Fruit fly (Drosophila melanogaster): Measurements from ENCODE around the gene Arp2.

Arp2 gene

DNA sequence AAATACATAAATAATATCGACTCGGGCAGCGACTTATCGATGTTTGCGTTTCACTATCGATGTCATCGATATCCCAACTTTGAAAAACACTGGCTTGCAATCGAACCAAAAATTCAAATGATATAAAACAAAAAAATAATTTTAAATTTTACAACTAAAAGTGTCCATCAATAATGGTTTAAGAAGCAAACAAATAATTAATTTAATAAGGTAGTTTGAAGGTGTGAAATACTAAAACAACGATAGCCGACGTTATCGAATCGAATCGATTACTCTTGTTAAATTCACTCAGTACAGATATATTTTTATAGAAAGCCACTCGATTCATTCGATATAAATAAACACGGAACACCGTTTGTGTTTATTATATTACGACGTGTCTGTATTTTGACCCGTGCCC, 39.6 kb upstream of the Arp2 start, which contains the start of the genes SMC3 and Ubc7:
TSS of gene SMC3 (minus strand) at position 22 of the 400 bp plus-strand sequence.
TSS of gene Ubc7 (plus strand) at position 260 of the 400 bp plus-strand sequence.
- peak; percentile 33 for TF ChIP-seq Eip93F (GFP tag; optimal IDR thresholded peaks at IDR 0.05)
- TF ChIP-seq esn (GFP tag; optimal IDR thresholded peaks at IDR 0.05) = peak; percentile 7
- no peak for TF ChIP-seq CG3032 (tag; optimal IDR thresholded peaks at IDR 0.05)
- TF ChIP-seq fkh (GFP tag; optimal IDR thresholded peaks at IDR 0.05) = peak; percentile 58

DNA sequence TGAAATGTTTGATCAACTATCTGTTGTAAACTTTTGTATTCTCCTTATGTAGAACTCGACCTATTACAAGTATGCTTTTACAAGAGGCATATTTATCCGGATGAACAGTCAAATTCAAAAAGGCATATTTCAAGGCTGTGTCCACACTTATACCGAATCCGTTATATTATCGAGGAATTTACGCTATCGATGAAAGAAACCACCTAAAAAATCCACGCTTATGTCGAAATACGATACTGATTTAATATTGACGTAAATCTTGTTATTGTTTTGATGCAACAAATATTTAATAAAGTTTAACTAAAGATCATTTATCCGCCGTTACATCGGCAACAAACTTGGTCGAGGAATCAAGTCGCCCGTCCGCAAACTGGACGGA, 33.9 kb upstream of the Arp2 start, which contains the start of gene CG13014:
TSS of gene CG13014 (plus strand) at position 206 of the 379 bp plus-strand sequence.
- TF ChIP-seq CG11762 (GFP tag; optimal IDR thresholded peaks at IDR 0.05; ENCODE audit: insufficient read depth) (no peak), Met (GFP tag; optimal IDR thresholded peaks at IDR 0.05) (no peak), CG6792 (GFP tag; optimal IDR thresholded peaks at IDR 0.05) (no peak), CG10631 (GFP tag; optimal IDR thresholded peaks at IDR 0.05) (no peak), Sox15 (GFP tag; optimal IDR thresholded peaks at IDR 0.05) (no peak), achi (GFP tag; optimal IDR thresholded peaks at IDR 0.05) (no peak), fkh (GFP tag; optimal IDR thresholded peaks at IDR 0.05) (no peak), Gug (GFP tag; IDR thresholded peaks at IDR 0.05) (no peak), eg (GFP tag; IDR thresholded peaks at IDR 0.05) (no peak), OdsH (GFP tag; optimal IDR thresholded peaks at IDR 0.05) (no peak), CG3032 (tag; optimal IDR thresholded peaks at IDR 0.05) (no peak), fd59A (GFP tag; optimal IDR thresholded peaks at IDR 0.05) (no peak), CG10669 (GFP tag; optimal IDR thresholded peaks at IDR 0.05) (no peak), Sox102F (GFP tag; optimal IDR thresholded peaks at IDR 0.05) (no peak), Blimp-1 (GFP tag; optimal IDR thresholded peaks at IDR 0.05) (no peak), vri (GFP tag; optimal IDR thresholded peaks at IDR 0.05) (no peak), CG34406 (GFP tag; optimal IDR thresholded peaks at IDR 0.05) (no peak), CG8119 (GFP tag; IDR thresholded peaks at IDR 0.05) (no peak)

DNA sequence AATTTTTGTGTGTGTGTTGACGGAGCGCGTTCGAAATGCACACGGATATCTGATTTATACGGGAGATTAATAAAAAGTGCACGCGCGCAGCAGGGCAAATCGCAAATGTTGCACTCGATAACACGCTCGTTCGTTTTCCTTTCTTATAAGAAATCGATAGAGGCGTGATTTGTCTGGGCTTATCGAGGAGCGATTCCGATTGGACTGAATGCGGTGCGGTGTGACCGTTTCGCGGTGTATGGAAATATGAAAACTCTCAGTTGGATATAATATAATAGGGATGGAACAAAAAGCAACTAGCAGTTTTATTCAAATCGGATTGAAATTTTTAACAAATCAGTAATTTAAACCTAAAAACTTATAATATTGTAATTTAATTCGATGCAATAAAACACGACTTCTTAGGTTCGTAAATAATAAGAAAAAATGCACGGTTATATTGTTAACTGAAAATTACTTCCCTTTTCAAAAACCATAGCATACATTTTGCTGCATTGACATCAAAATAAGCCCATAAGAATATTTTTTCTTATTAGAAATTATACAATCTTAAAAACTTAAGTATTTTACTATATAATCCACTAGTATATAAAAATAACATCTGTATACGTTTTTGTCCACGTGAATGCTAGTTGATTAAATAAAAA, 33.4 kb upstream of the Arp2 start, which contains the start of gene CanA-14F:
TSS of gene CanA-14F (minus strand) at position 152 of the 647 bp plus-strand sequence.
- peak; percentile 17 for TF ChIP-seq CG1621 (tag; optimal IDR thresholded peaks at IDR 0.05)
- TF ChIP-seq Eip78C (GFP tag) = peak; percentile 53
- TF ChIP-seq CG31627 (GFP tag; optimal IDR thresholded peaks at IDR 0.05) = no peak
- no peak for TF ChIP-seq spab (GFP tag; optimal IDR thresholded peaks at IDR 0.05)

DNA sequence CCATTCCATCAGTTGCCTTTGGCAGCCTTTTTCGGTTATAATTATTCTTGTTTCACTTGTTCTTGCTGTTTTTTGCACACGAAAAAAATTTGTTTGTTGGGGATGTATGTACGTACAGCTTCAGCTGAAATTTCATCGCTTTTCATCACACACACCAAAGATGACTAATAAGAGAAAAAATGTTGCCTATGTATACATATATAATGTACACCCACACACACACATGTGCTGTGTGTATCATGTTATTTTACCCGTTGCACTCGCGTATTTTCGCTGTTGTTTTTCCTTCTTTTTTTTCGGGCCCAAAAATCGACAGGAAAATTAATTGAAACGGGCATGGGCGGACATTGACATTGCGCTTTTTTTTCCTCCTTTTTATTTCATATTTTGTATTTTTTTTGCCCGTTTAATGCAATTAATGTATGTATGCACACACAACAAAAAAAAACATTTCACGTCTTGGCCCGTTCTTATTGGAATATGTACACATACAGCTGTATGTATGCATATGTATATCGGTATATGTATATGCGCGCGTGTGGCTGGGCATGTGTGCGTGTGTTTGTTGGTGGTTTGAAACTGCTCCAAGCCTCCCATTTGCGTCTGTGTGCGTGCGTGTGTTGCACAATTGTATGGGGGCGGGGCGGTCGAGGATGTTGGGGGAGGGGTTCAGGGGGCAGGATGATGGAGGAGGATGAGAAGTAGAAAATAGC, 32.6 kb upstream of the Arp2 start:
- TF ChIP-seq CG34406 (GFP tag; optimal IDR thresholded peaks at IDR 0.05) (no peak), CG3919 (GFP tag; optimal IDR thresholded peaks at IDR 0.05) (no peak), CG6808 (GFP tag; optimal IDR thresholded peaks at IDR 0.05) (peak; percentile 33), CG6163 (GFP tag; IDR thresholded peaks at IDR 0.05) (no peak; the same call in 2 of the 3 replicates), Sox15 (GFP tag; optimal IDR thresholded peaks at IDR 0.05) (no peak), OdsH (GFP tag; optimal IDR thresholded peaks at IDR 0.05) (no peak), CG11294 (GFP tag; IDR thresholded peaks at IDR 0.05) (no peak), Lpt (GFP tag; optimal IDR thresholded peaks at IDR 0.05) (no peak), CG6792 (GFP tag; optimal IDR thresholded peaks at IDR 0.05) (no peak), fkh (GFP tag; optimal IDR thresholded peaks at IDR 0.05) (no peak), Eip78C (GFP tag) (peak; percentile 82), Eip75B (GFP tag; optimal IDR thresholded peaks at IDR 0.05) (peak; percentile 21), Met (GFP tag; optimal IDR thresholded peaks at IDR 0.05) (no peak), CG9139 (GFP tag; optimal IDR thresholded peaks at IDR 0.05) (peak; percentile 30), CG10669 (GFP tag; optimal IDR thresholded peaks at IDR 0.05) (peak; percentile 19), cyc (GFP tag; optimal IDR thresholded peaks at IDR 0.05) (no peak), pdm3 (GFP tag; optimal IDR thresholded peaks at IDR 0.05) (no peak), Hr38 (GFP tag; optimal IDR thresholded peaks at IDR 0.05) (no peak), Hr4 (GFP tag; optimal IDR thresholded peaks at IDR 0.05) (no peak), CG31627 (GFP tag; optimal IDR thresholded peaks at IDR 0.05) (no peak), eg (GFP tag; IDR thresholded peaks at IDR 0.05) (no peak), CG6854 (GFP tag; optimal IDR thresholded peaks at IDR 0.05) (no peak), vri (GFP tag; optimal IDR thresholded peaks at IDR 0.05) (no peak), CG8119 (GFP tag; IDR thresholded peaks at IDR 0.05) (no peak), acj6 (GFP tag; optimal IDR thresholded peaks at IDR 0.05) (no peak), dac (GFP tag; optimal IDR thresholded peaks at IDR 0.05) (no peak), CG8319 (GFP tag; optimal IDR thresholded peaks at IDR 0.05) (no peak), lz (GFP tag; optimal IDR thresholded peaks at IDR 0.05) (no peak), Sox102F (GFP tag; optimal IDR thresholded peaks at IDR 0.05) (no peak), CG3032 (tag; optimal IDR thresholded peaks at IDR 0.05) (no peak), Sox14 (GFP tag; optimal IDR thresholded peaks at IDR 0.05) (peak; percentile 1), achi (GFP tag; optimal IDR thresholded peaks at IDR 0.05) (no peak)
